Fruit fly (Drosophila melanogaster) whole organism, embryonic: Measurements from ENCODE around the gene Hmr.

ENCODE experiments used
- ATbp ChIP-seq: fragments of 200-800 bp; sonication (Bioruptor generic); optimal IDR thresholded peaks from 2 replicates; lab custom pipeline; 2017; ENCODE audit warnings: missing biosample characterization, mild to moderate bottlenecking, missing genetic modification characterization, missing genetic modification reagents
- Adf1 ChIP-seq: fragments of 200-800 bp; sonication (Bioruptor generic); IDR thresholded peaks from 2 replicates; pipeline ENCODE4 v1.3.6; 2022; ENCODE audit warnings: missing biosample characterization, missing genetic modification characterization
- Aef1 ChIP-seq: fragments of 200-800 bp; sonication (Bioruptor generic); IDR thresholded peaks from 3 replicates; pipeline ENCODE4 v1.3.6; 2022; ENCODE audit warnings: missing biosample characterization, missing genetic modification characterization
- Bteb2 ChIP-seq: fragments of 200-800 bp; sonication (Bioruptor generic); optimal IDR thresholded peaks from 2 replicates; lab custom pipeline; 2016; ENCODE audit warnings: missing biosample characterization, missing genetic modification characterization
- CG10431 ChIP-seq: fragments of 200-800 bp; sonication (Bioruptor generic); optimal IDR thresholded peaks from 3 replicates; lab custom pipeline; 2018; ENCODE audit warnings: missing biosample characterization, mild to moderate bottlenecking, missing genetic modification characterization
- CG11456 ChIP-seq: fragments of 200-800 bp; sonication (Bioruptor generic); IDR thresholded peaks from 3 replicates; pipeline ENCODE4 v1.3.6; 2022; ENCODE audit warnings: missing biosample characterization, missing genetic modification characterization
- CG11504 ChIP-seq: fragments of 200-800 bp; sonication (Bioruptor generic); optimal IDR thresholded peaks from 3 replicates; lab custom pipeline; 2019; ENCODE audit warnings: missing biosample characterization, mild to moderate bottlenecking, missing genetic modification characterization, moderate library complexity
- CG12769 ChIP-seq: fragments of 200-800 bp; sonication (Bioruptor generic); optimal IDR thresholded peaks from 2 replicates; lab custom pipeline; 2019; ENCODE audit warnings: missing biosample characterization, mild to moderate bottlenecking, missing genetic modification characterization, moderate library complexity
- CG2202 ChIP-seq: fragments of 200-800 bp; sonication (Bioruptor generic); optimal IDR thresholded peaks from 2 replicates; lab custom pipeline; 2018; ENCODE audit warnings: missing biosample characterization, mild to moderate bottlenecking, missing genetic modification characterization
- CG4282 ChIP-seq: fragments of 200-800 bp; sonication (Bioruptor generic); optimal IDR thresholded peaks from 2 replicates; lab custom pipeline; 2016; ENCODE audit warnings: missing biosample characterization, missing genetic modification characterization
- CG4854 ChIP-seq: fragments of 200-800 bp; sonication (Bioruptor generic); optimal IDR thresholded peaks from 2 replicates; lab custom pipeline; 2016; ENCODE audit warnings: missing biosample characterization, missing genetic modification characterization, inconsistent platforms
- CG6765 ChIP-seq: fragments of 200-800 bp; sonication (Bioruptor generic); optimal IDR thresholded peaks from 3 replicates; lab custom pipeline; 2017; ENCODE audit warnings: missing biosample characterization, mild to moderate bottlenecking, missing genetic modification characterization
- CG8359 ChIP-seq: fragments of 200-800 bp; sonication (Bioruptor generic); optimal IDR thresholded peaks from 2 replicates; lab custom pipeline; 2017; ENCODE audit warnings: missing biosample characterization, mild to moderate bottlenecking, missing genetic modification characterization, borderline replicate concordance
- CG8478 ChIP-seq: fragments of >200 bp; optimal IDR thresholded peaks from 2 replicates; lab custom pipeline; 2018
- CG9797 ChIP-seq: fragments of 200-800 bp; sonication (Bioruptor generic); optimal IDR thresholded peaks from 3 replicates; lab custom pipeline; 2018; ENCODE audit warnings: missing biosample characterization, mild to moderate bottlenecking, missing genetic modification characterization
- CTCF ChIP-seq: fragments of 200-800 bp; sonication (Bioruptor generic); optimal IDR thresholded peaks from 2 replicates; lab custom pipeline; 2017; ENCODE audit warnings: missing biosample characterization, mild to moderate bottlenecking, missing genetic modification characterization, moderate library complexity
- Doc2 ChIP-seq: fragments of 200-800 bp; sonication (Bioruptor generic); IDR thresholded peaks from 2 replicates; pipeline ENCODE4 v1.3.6; 2022; ENCODE audit warnings: missing biosample characterization, missing genetic modification characterization
- Fer1 ChIP-seq: fragments of 200-800 bp; sonication (Bioruptor generic); optimal IDR thresholded peaks from 2 replicates; lab custom pipeline; 2017; ENCODE audit warnings: missing biosample characterization, mild to moderate bottlenecking, missing genetic modification characterization
- Fer2 ChIP-seq: fragments of 200-800 bp; sonication (Bioruptor generic); optimal IDR thresholded peaks from 2 replicates; lab custom pipeline; 2018; ENCODE audit warnings: missing biosample characterization, mild to moderate bottlenecking, missing genetic modification characterization, moderate library complexity
- HLH4C ChIP-seq: fragments of 200-800 bp; sonication (Bioruptor generic); IDR thresholded peaks from 3 replicates; pipeline ENCODE4 v1.3.6; 2022; ENCODE audit warnings: missing biosample characterization, missing genetic modification characterization; ENCODE audit not compliant: partially characterized antibody
- Ravus ChIP-seq: fragments of 200-800 bp; sonication (Bioruptor generic); IDR thresholded peaks from 2 replicates; pipeline ENCODE4 v1.3.6; 2022; ENCODE audit warnings: missing biosample characterization, missing genetic modification characterization
- Rfx ChIP-seq: fragments of 200-800 bp; sonication (Bioruptor generic); IDR thresholded peaks from 2 replicates; pipeline ENCODE4 v1.3.6; 2022; ENCODE audit warnings: missing biosample characterization, missing genetic modification characterization
- Stat92E ChIP-seq, 3 experiments: fragments of >200 bp in 2 of 3; fragments of 200-800 bp in 1 of 3; sonication (Bioruptor generic) in 1 of 3; optimal IDR thresholded peaks; 2 replicates each; lab custom pipeline; 2017 to 2019; ENCODE audit warnings: missing biosample characterization in 3 of 3, missing genetic modification characterization in 3 of 3, mild to moderate bottlenecking in 1 of 3, moderate library complexity in 1 of 3
- ato ChIP-seq: fragments of 200-800 bp; sonication (Bioruptor generic); IDR thresholded peaks from 2 replicates; pipeline ENCODE4 v1.3.6; 2022; ENCODE audit warnings: missing biosample characterization, missing genetic modification characterization; ENCODE audit not compliant: partially characterized antibody
- bcd ChIP-seq: fragments of 200-800 bp; sonication (Bioruptor generic); optimal IDR thresholded peaks from 2 replicates; lab custom pipeline; 2017; ENCODE audit warnings: missing biosample characterization, mild to moderate bottlenecking, missing genetic modification characterization
- bsh ChIP-seq, 2 experiments: fragments of 200-800 bp; sonication (Bioruptor generic); optimal IDR thresholded peaks; 2 replicates each; lab custom pipeline; 2017 to 2018; ENCODE audit warnings: mild to moderate bottlenecking in 2 of 2, missing biosample characterization in 2 of 2, missing genetic modification characterization in 2 of 2, moderate library complexity in 1 of 2
- cato ChIP-seq: fragments of 200-800 bp; sonication (Bioruptor generic); optimal IDR thresholded peaks from 2 replicates; lab custom pipeline; 2016; ENCODE audit warnings: missing biosample characterization, missing genetic modification characterization, borderline replicate concordance
- dati ChIP-seq: fragments of 200-800 bp; sonication (Bioruptor generic); IDR thresholded peaks from 2 replicates; pipeline ENCODE4 v1.3.6; 2022; ENCODE audit warnings: missing biosample characterization, missing genetic modification characterization
- dysf ChIP-seq: fragments of 200-800 bp; sonication (Bioruptor generic); IDR thresholded peaks from 3 replicates; pipeline ENCODE4 v1.3.6; 2022; ENCODE audit warnings: missing biosample characterization, missing genetic modification characterization
- eve ChIP-seq, 2 experiments: fragments of >200 bp; optimal IDR thresholded peaks; 2 replicates each; lab custom pipeline; 2017; ENCODE audit warnings: missing biosample characterization in 2 of 2, missing genetic modification characterization in 2 of 2
- eyg ChIP-seq: fragments of 200-800 bp; sonication (Bioruptor generic); optimal IDR thresholded peaks from 3 replicates; lab custom pipeline; 2016; ENCODE audit warnings: missing biosample characterization, missing genetic modification characterization
- fd64A ChIP-seq: fragments of 200-800 bp; sonication (Bioruptor generic); optimal IDR thresholded peaks from 3 replicates; lab custom pipeline; 2018; ENCODE audit warnings: missing biosample characterization, mild to moderate bottlenecking, missing genetic modification characterization
- gem ChIP-seq: fragments of 200-800 bp; sonication (Bioruptor generic); optimal IDR thresholded peaks from 2 replicates; lab custom pipeline; 2019; ENCODE audit warnings: missing biosample characterization, mild to moderate bottlenecking, missing genetic modification characterization, moderate library complexity
- gt ChIP-seq: fragments of 200-800 bp; sonication (Bioruptor generic); IDR thresholded peaks from 2 replicates; pipeline ENCODE4 v1.3.6; 2022; ENCODE audit warnings: missing biosample characterization, missing genetic modification characterization
- her ChIP-seq: fragments of 200-800 bp; sonication (Bioruptor generic); optimal IDR thresholded peaks from 2 replicates; lab custom pipeline; 2016; ENCODE audit warnings: missing biosample characterization, missing genetic modification characterization
- jing ChIP-seq: fragments of 200-800 bp; sonication (Bioruptor generic); optimal IDR thresholded peaks from 2 replicates; lab custom pipeline; 2018; ENCODE audit warnings: missing biosample characterization, mild to moderate bottlenecking, missing genetic modification characterization
- nom ChIP-seq: fragments of 200-800 bp; sonication (Bioruptor generic); optimal IDR thresholded peaks from 2 replicates; lab custom pipeline; 2017; ENCODE audit warnings: missing biosample characterization, missing genetic modification characterization, mild to moderate bottlenecking, moderate library complexity, missing genetic modification reagents
- org-1 ChIP-seq: fragments of 200-800 bp; sonication (Bioruptor generic); optimal IDR thresholded peaks from 2 replicates; lab custom pipeline; 2017; ENCODE audit warnings: missing biosample characterization, missing genetic modification characterization
- phol ChIP-seq: fragments of 200-800 bp; sonication (Bioruptor generic); optimal IDR thresholded peaks from 3 replicates; lab custom pipeline; 2018; ENCODE audit warnings: missing biosample characterization, mild to moderate bottlenecking, missing genetic modification characterization, moderate library complexity
- psq ChIP-seq: fragments of 200-800 bp; sonication (Bioruptor generic); optimal IDR thresholded peaks from 2 replicates; lab custom pipeline; 2017; ENCODE audit warnings: missing biosample characterization, missing genetic modification characterization
- run ChIP-seq: fragments of 200-800 bp; sonication (Bioruptor generic); optimal IDR thresholded peaks from 3 replicates; lab custom pipeline; 2018; ENCODE audit warnings: missing biosample characterization, mild to moderate bottlenecking, missing genetic modification characterization
- sd ChIP-seq: fragments of 200-800 bp; sonication (Bioruptor generic); optimal IDR thresholded peaks from 3 replicates; lab custom pipeline; 2018; ENCODE audit warnings: missing biosample characterization, mild to moderate bottlenecking, missing genetic modification characterization, moderate library complexity
- sens ChIP-seq: fragments of 200-800 bp; sonication (Bioruptor generic); peaks from one replicate; lab custom pipeline; 2016; ENCODE audit warnings: missing biosample characterization, missing genetic modification characterization
- slou ChIP-seq: fragments of 200-800 bp; sonication (Bioruptor generic); optimal IDR thresholded peaks from 3 replicates; lab custom pipeline; 2016; ENCODE audit warnings: missing biosample characterization, missing genetic modification characterization
- sr ChIP-seq: fragments of 200-800 bp; sonication (Bioruptor generic); IDR thresholded peaks from 3 replicates; pipeline ENCODE4 v1.3.6; 2022; ENCODE audit warnings: missing biosample characterization, missing genetic modification characterization
- stc ChIP-seq: fragments of 200-800 bp; sonication (Bioruptor generic); IDR thresholded peaks from 2 replicates; pipeline ENCODE4 v1.3.6; 2022; ENCODE audit warnings: missing biosample characterization, missing genetic modification characterization
- tgo ChIP-seq: fragments of 200-800 bp; sonication (Bioruptor generic); IDR thresholded peaks from 3 replicates; pipeline ENCODE4 v1.3.6; 2022; ENCODE audit warnings: missing biosample characterization, missing genetic modification characterization
- vnd ChIP-seq: fragments of 200-800 bp; sonication (Bioruptor generic); IDR thresholded peaks from 3 replicates; pipeline ENCODE4 v1.3.6; 2022; ENCODE audit warnings: missing biosample characterization, missing genetic modification characterization; ENCODE audit not compliant: partially characterized antibody

Gene Hmr

DNA sequence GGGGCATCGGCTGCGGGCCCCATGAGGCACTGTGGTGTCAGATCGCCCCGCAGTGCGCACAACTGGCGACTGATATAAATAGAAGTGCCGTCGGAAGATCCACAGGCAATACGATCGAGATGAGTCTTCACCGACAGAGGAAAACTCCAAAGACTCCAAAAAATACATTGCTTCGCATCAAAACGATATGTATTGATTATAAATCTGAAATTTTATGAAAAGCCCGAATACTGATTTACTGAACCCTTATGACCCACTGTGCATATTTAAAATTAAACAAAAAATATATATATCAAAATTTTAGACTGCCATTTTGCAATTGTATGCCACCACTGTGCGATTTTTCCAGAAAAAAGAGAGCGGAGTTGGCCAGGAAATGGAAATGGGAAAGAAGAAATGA, 38.2 kb downstream of the Hmr start (continued):
- TF ChIP-seq Fer1 (no peak), Stat92E (GFP tag; optimal IDR thresholded peaks at IDR 0.05; lab: Kevin White, UChicago) (no peak), dati (GFP tag; lab: Robert Waterston, UW) (no peak), Rfx (0 out of 2 replicates have a peak, but pooled peaks have one; percentile 9), bcd (GFP tag; lab: Kevin White, UChicago) (peak; percentile 20), CG8359 (GFP tag; lab: Kevin White, UChicago) (no peak), cato (GFP tag; lab: Kevin White, UChicago) (no peak), Doc2 (GFP tag; lab: Robert Waterston, UW) (no peak)

DNA sequence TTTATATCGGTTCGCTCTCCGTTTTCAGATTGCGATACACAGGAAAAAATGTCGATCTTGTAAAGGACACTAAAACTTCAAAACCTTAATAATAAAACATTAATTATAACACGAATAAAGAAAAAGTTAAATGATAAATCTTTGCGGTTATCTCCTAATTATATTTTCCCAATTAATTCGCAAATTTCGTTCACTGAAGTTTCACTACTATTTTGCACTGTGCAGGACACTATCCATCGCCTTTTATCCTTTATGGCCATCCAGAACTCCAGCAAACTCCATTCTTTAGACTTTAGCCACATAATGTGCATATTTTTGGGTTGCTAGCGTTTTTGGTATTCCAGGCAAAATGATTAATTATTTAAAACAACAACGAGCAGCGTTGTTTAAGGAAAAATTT, 46.6 kb downstream of the Hmr start:
- TF ChIP-seq eve (GFP tag; optimal IDR thresholded peaks at IDR 0.05; lab: Kevin White, UChicago) (peak in 1 of 2 experiments; percentile 37), gt (GFP tag; lab: Robert Waterston, UW) (no peak), phol (tag; lab: Kevin White, UChicago) (peak; percentile 6), fd64A (no peak), stc (GFP tag; lab: Robert Waterston, UW) (no peak), CG11504 (peak; percentile 13), CG10431 (GFP tag; lab: Kevin White, UChicago) (no peak), sens (peak; percentile 66), vnd (GFP tag; lab: Robert Waterston, UW) (no peak), bsh (GFP tag; optimal IDR thresholded peaks at IDR 0.05; lab: Kevin White, UChicago) (peak in 1 of 2 experiments; percentile 10), CG9797 (GFP tag; lab: Kevin White, UChicago) (no peak), Adf1 (no peak), gem (tag; lab: Kevin White, UChicago) (peak; percentile 35)

- TF ChIP-seq Ravus (GFP tag; lab: Robert Waterston, UW) (no peak), CG11456 (no peak), CG2202 (tag; lab: Kevin White, UChicago) (no peak), CG12769 (tag; lab: Kevin White, UChicago) (peak; percentile 21), nom (GFP tag; lab: Kevin White, UChicago) (no peak), jing (GFP tag; lab: Kevin White, UChicago) (no peak), CTCF (GFP tag; lab: Kevin White, UChicago) (no peak), HLH4C (no peak), sd (tag; lab: Kevin White, UChicago) (peak; percentile 93)
Observed at dm6 chrX:10547857-10548135, 47.9 kb downstream of the Hmr start.

DNA sequence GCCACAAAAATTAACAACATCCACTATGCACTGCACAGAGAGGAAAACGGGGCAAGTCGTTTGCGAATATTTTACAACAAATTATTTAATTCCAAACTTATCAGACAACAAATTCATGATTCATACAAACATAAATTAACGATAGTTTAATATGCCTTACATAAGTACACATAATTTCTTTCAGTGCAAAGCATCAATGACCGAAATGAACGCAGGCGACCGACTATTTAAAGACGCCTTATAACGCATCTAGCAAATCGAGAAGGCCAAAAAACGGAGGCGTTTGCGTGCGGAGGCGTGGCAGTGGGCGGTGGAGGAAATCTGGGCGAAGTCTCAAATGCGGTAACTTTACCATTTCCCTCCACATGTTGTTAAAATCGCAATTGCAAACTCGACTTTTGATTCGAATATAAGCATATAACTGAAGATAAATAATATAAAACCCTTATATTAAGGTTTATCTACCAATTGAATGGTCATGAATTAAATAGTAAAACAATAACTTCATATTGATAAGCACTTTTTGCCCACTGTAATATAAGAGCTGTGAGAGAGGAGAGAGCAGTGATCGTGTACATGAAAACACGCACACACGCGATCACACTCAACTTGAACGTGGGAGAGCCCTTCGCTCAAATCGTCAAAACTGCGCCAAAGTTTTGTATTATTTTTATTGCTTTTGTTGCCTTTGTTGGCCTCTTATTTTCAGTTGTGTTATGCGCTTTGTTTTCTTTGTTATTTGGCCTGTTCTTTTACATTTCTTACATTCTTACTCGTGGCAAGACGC, 48.4 kb downstream of the Hmr start:
- TF ChIP-seq CG6765 (GFP tag; lab: Kevin White, UChicago) (peak; percentile 78), dysf (GFP tag; lab: Robert Waterston, UW) (peak; percentile 87), sr (GFP tag; lab: Robert Waterston, UW) (peak; percentile 77), Fer2 (tag; lab: Kevin White, UChicago) (peak; percentile 61), Bteb2 (GFP tag; lab: Kevin White, UChicago) (peak; percentile 65), her (GFP tag; lab: Kevin White, UChicago) (peak; percentile 70), CG4282 (GFP tag; lab: Kevin White, UChicago) (peak; percentile 29), run (tag; lab: Kevin White, UChicago) (peak; percentile 86), Aef1 (peak; percentile 89), ato (no peak), CG8478 (lab: Kevin White, UChicago) (no peak), tgo (GFP tag; lab: Robert Waterston, UW) (peak; percentile 89), CG4854 (GFP tag; lab: Kevin White, UChicago) (peak; percentile 77), eyg (peak; percentile 81), psq (GFP tag; lab: Kevin White, UChicago) (peak; percentile 43), ATbp (GFP tag; lab: Kevin White, UChicago) (peak; percentile 85), slou (GFP tag; lab: Kevin White, UChicago) (peak; percentile 46), org-1 (GFP tag; lab: Kevin White, UChicago) (peak; percentile 90)
